Worm (Caenorhabditis elegans) whole organism, late embryonic: Measurements from ENCODE around the gene rab-19.
A peak's percentile ranks its signal among the peaks of the same experiment; 100 is the strongest.

Experiments
- K09A11.1 ChIP-seq: sonication (generic microtip); optimal IDR thresholded peaks from 2 replicates; lab custom pipeline; 2017; ENCODE audit warnings: antibody characterized with exemption, mild to moderate bottlenecking, missing genetic modification characterization, missing compliant biosample characterization; ENCODE audit not compliant: insufficient read depth
- fkh-10 ChIP-seq: fragments of 150-350 bp; optimal IDR thresholded peaks from 2 replicates; lab custom pipeline; 2014; ENCODE audit warnings: missing biosample characterization, missing genetic modification reagents, missing genetic modification characterization
- hlh-8 ChIP-seq: sonication (generic microtip); optimal IDR thresholded peaks from 2 replicates; lab custom pipeline; 2016; ENCODE audit warnings: missing genotype, missing genetic modification characterization, missing compliant biosample characterization
- unc-55 ChIP-seq: sonication (generic microtip); optimal IDR thresholded peaks from 2 replicates; lab custom pipeline; 2017; ENCODE audit warnings: missing biosample characterization, missing genetic modification reagents, missing genetic modification characterization

DNA sequence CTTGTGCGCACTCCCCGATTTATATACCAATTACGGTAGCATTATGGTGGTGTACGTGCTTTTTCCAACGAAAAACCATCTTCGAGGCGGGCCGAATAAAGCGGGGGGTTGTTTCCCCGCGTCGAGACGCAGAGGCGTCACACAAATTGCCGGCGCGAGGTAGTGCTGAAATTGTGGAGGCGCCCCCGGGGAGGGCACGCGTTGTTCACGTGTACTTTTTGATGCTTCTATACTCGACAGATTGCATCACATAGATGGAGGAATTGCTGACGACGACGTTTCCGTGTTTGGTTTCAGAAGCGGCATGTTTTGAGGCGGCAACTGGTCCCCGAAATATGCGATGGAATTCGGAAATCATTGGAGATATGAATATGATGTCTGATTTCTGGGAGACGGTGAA, 11.1 kb upstream of the rab-19 start:
- TF ChIP-seq K09A11.1 (tag; lab: Kevin White, UChicago) (no peak), unc-55 (GFP tag; lab: Kevin White, UChicago) (peak; percentile 58), fkh-10 (GFP tag; lab: Kevin White, UChicago) (no peak), hlh-8 (tag; lab: Kevin White, UChicago) (no peak)
